Fruit fly (Drosophila melanogaster): ENCODE results near the gene CG17027.

CG17027 gene

dm6 chr3L:16015765-16016760 is 36.2 kb downstream of the CG17027 start (continued):
- peak; percentile 20 for TF ChIP-seq CG32006 (GFP tag; optimal IDR thresholded peaks at IDR 0.05)
- TF ChIP-seq pdm3 (GFP tag; optimal IDR thresholded peaks at IDR 0.05), result peak; percentile 14
- TF ChIP-seq CG34406 (GFP tag; optimal IDR thresholded peaks at IDR 0.05), result peak; percentile 64
- peak; percentile 16 for TF ChIP-seq CG16779 (tag; optimal IDR thresholded peaks at IDR 0.05)
- peak; percentile 43 for TF ChIP-seq CG9139 (GFP tag; optimal IDR thresholded peaks at IDR 0.05)
- peak; percentile 63 for TF ChIP-seq CG6808 (GFP tag; optimal IDR thresholded peaks at IDR 0.05)
- peak; percentile 30; the same call in 2 of the 3 replicates for TF ChIP-seq CG6163 (GFP tag; IDR thresholded peaks at IDR 0.05)
- no peak for TF ChIP-seq fkh (GFP tag; optimal IDR thresholded peaks at IDR 0.05)
- TF ChIP-seq fd59A (GFP tag; optimal IDR thresholded peaks at IDR 0.05), result no peak
- peak; percentile 47 for TF ChIP-seq achi (GFP tag; optimal IDR thresholded peaks at IDR 0.05)
- TF ChIP-seq Sox102F (GFP tag; optimal IDR thresholded peaks at IDR 0.05), result no peak
- no peak for TF ChIP-seq CG6276 (GFP tag; optimal IDR thresholded peaks at IDR 0.05)

- TF ChIP-seq pdm3 (GFP tag; optimal IDR thresholded peaks at IDR 0.05), result no peak
- TF ChIP-seq OdsH (GFP tag; optimal IDR thresholded peaks at IDR 0.05), result peak; percentile 2
- peak; percentile 8 for TF ChIP-seq CG10669 (GFP tag; optimal IDR thresholded peaks at IDR 0.05)
- TF ChIP-seq Eip93F (GFP tag; optimal IDR thresholded peaks at IDR 0.05), result no peak
- TF ChIP-seq salr (GFP tag; optimal IDR thresholded peaks at IDR 0.05), result peak in 1 of 2 experiments; percentile 1
- peak; percentile 25 for TF ChIP-seq esn (GFP tag; optimal IDR thresholded peaks at IDR 0.05)
- peak; percentile 22 for TF ChIP-seq acj6 (GFP tag; optimal IDR thresholded peaks at IDR 0.05)
- peak; percentile 27 for TF ChIP-seq Met (GFP tag; optimal IDR thresholded peaks at IDR 0.05)
- peak; percentile 23 for TF ChIP-seq Smox (GFP tag; optimal IDR thresholded peaks at IDR 0.05)
- no peak for TF ChIP-seq Ets21C (GFP tag; optimal IDR thresholded peaks at IDR 0.05)
- peak; percentile 20 for TF ChIP-seq Ets96B (tag; optimal IDR thresholded peaks at IDR 0.05)
- peak; percentile 56 for TF ChIP-seq topi (GFP tag; optimal IDR thresholded peaks at IDR 0.05)
- peak; percentile 10 for TF ChIP-seq CG32006 (GFP tag; optimal IDR thresholded peaks at IDR 0.05)
- TF ChIP-seq cyc (GFP tag; optimal IDR thresholded peaks at IDR 0.05), result peak; percentile 6
- TF ChIP-seq Eip78C (GFP tag), result peak; percentile 78
Observed at dm6 chr3L:16016911-16017310, 37.0 kb downstream of the CG17027 start.

dm6 chr3L:16017528-16018250 is 37.8 kb downstream of the CG17027 start:
- TF ChIP-seq Met (GFP tag; optimal IDR thresholded peaks at IDR 0.05), result no peak
- no peak for TF ChIP-seq esn (GFP tag; optimal IDR thresholded peaks at IDR 0.05)
- TF ChIP-seq Hr39 (GFP tag; optimal IDR thresholded peaks at IDR 0.05), result no peak
- TF ChIP-seq Gug (GFP tag; IDR thresholded peaks at IDR 0.05), result no peak
- no peak for TF ChIP-seq CG8319 (GFP tag; optimal IDR thresholded peaks at IDR 0.05)
- TF ChIP-seq salr (GFP tag; optimal IDR thresholded peaks at IDR 0.05), result no peak
- TF ChIP-seq Smox (GFP tag; optimal IDR thresholded peaks at IDR 0.05), result no peak
- TF ChIP-seq CG3032 (tag; optimal IDR thresholded peaks at IDR 0.05), result no peak
- TF ChIP-seq CG11902 (GFP tag; optimal IDR thresholded peaks at IDR 0.05), result no peak
- no peak for TF ChIP-seq acj6 (GFP tag; optimal IDR thresholded peaks at IDR 0.05)
- no peak for TF ChIP-seq CG7368 (GFP tag; optimal IDR thresholded peaks at IDR 0.05)
- no peak for TF ChIP-seq fd85E (GFP tag; optimal IDR thresholded peaks at IDR 0.05)
- no peak for TF ChIP-seq CG3919 (GFP tag; optimal IDR thresholded peaks at IDR 0.05)
- no peak for TF ChIP-seq Sox15 (GFP tag; optimal IDR thresholded peaks at IDR 0.05)
- no peak for TF ChIP-seq CG8632 (GFP tag; optimal IDR thresholded peaks at IDR 0.05)

Measured in whole organism, prepupa.